Worm (Caenorhabditis elegans) whole organism, midembryonic: ENCODE measurements around the gene C46F11.6.

Source experiments
- T22C8.4 ChIP-seq: fragments of 200-800 bp; sonication (Bioruptor generic); IDR thresholded peaks from 2 replicates; pipeline ENCODE4 v1.3.6; 2022; ENCODE audit warnings: missing genetic modification characterization, missing compliant biosample characterization
- cog-1 ChIP-seq: sonication (generic microtip); optimal IDR thresholded peaks from 2 replicates; lab custom pipeline; 2016; ENCODE audit warnings: missing genetic modification characterization, missing compliant biosample characterization
- flt-1 ChIP-seq: fragments of 200-800 bp; sonication (Bioruptor generic); IDR thresholded peaks from 2 replicates; pipeline ENCODE4 v1.3.6; 2022; ENCODE audit warnings: missing genetic modification characterization, missing compliant biosample characterization
- klf-2 ChIP-seq: fragments of 200-800 bp; sonication (Bioruptor generic); conservative IDR thresholded peaks from 2 replicates; pipeline ENCODE4 v1.3.6; 2022; ENCODE audit warnings: missing genetic modification reagents, missing genetic modification characterization, missing compliant biosample characterization
- med-1 ChIP-seq: sonication (generic microtip); optimal IDR thresholded peaks from 2 replicates; lab custom pipeline; 2017; ENCODE audit warnings: missing genetic modification characterization, mild to moderate bottlenecking, missing compliant biosample characterization, antibody characterized with exemption, missing genetic modification reagents; ENCODE audit not compliant: insufficient read depth
- ref-1 ChIP-seq: fragments of 200-800 bp; sonication (Bioruptor generic); conservative IDR thresholded peaks from 2 replicates; pipeline ENCODE4 v1.3.6; 2022; ENCODE audit warnings: missing genetic modification reagents, missing genetic modification characterization, missing compliant biosample characterization
- tab-1 ChIP-seq: fragments of 200-800 bp; sonication (Bioruptor generic); IDR thresholded peaks from 2 replicates; pipeline ENCODE4 v1.3.6; 2022; ENCODE audit warnings: missing genetic modification characterization, missing compliant biosample characterization

- TF ChIP-seq cog-1 (tag; lab: Kevin White, UChicago) (no peak), tab-1 (GFP tag; lab: Robert Waterston, UW) (no peak), T22C8.4 (GFP tag; lab: Robert Waterston, UW) (no peak), ref-1 (GFP tag; lab: Robert Waterston, UW) (no peak), flt-1 (GFP tag; lab: Robert Waterston, UW) (no peak), klf-2 (GFP tag; lab: Robert Waterston, UW) (no peak), med-1 (GFP tag; lab: Kevin White, UChicago) (no peak)
These were observed 26.6 kb downstream of the C46F11.6 start for ce11 chrIII:3643602-3644001.
